Worm (Caenorhabditis elegans): ENCODE data around the gene kvs-2.
A peak's percentile ranks its signal among the peaks of the same experiment; 100 is the strongest.

The kvs-2 gene

DNA sequence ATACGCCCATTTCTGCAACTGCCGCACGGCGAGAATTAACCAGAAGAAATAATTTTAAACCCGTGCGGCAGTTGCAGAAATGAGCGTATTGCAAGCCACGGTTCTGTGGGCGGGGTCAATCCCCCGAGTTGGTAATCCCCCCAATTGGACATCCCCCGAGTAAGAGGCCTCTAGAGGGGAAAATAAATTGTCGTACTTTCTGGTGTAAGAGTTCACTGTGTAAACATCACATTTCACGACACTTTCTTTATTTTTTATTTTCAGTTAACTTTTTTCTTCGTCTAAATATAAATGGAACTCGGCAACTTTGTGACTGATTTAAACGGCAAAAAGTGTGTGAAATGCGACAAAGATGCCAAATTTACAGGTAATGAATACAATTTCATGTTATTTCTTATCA is 22.1 kb downstream of the kvs-2 start, which contains the start of gene tut-2:
Gene tut-2, plus strand, starts transcription at position 277 of the 400 bp plus-strand sequence.
- no peak for TF ChIP-seq ama-1 (optimal IDR thresholded peaks at IDR 0.05)
- TF ChIP-seq ama-1 (GFP tag; optimal IDR thresholded peaks at IDR 0.05) = no peak
- 0 out of 2 replicates have a peak, but pooled peaks have one; percentile 14 for TF ChIP-seq cebp-2 (GFP tag; IDR thresholded peaks at IDR 0.05)

DNA sequence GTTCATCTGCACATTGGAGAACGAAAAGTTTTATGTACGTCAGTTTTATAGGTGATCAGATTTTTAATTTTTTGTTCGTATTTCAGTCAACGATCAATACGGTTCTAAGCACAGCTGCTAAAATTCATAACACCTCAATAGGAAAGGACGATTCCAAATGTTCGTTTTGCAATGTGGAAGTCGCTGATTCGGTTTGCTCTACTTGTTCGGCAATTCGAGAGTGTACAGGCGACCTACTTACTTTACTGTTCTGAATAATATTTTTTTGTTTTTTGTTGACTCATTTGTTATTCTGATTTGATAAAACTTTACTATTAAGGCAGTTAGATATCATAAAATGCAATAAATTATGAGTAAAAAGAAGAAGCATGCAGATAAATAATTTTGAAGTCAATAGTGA is 23.5 kb downstream of the kvs-2 start:
- TF ChIP-seq tbx-9 (tag; optimal IDR thresholded peaks at IDR 0.05; ENCODE audit: borderline replicate concordance) = no peak
- no peak for TF ChIP-seq F37B4.10 (GFP tag; IDR thresholded peaks at IDR 0.05)
- no peak for TF ChIP-seq Y53F4B.3 (GFP tag; IDR thresholded peaks at IDR 0.05)
- TF ChIP-seq mxl-1 (tag; optimal IDR thresholded peaks at IDR 0.05) = peak; percentile 10
- no peak for TF ChIP-seq dox-1 (GFP tag; IDR thresholded peaks at IDR 0.05)
- 0 out of 2 replicates have a peak, but pooled peaks have one; percentile 12 for TF ChIP-seq D2030.7 (GFP tag; IDR thresholded peaks at IDR 0.05)
- TF ChIP-seq C17E4.6 (GFP tag; IDR thresholded peaks at IDR 0.05) = 0 out of 2 replicates have a peak, but pooled peaks have one; percentile 43
- TF ChIP-seq pha-4 (tag; optimal IDR thresholded peaks at IDR 0.05) = no peak
- peak; percentile 58 for TF ChIP-seq madf-6 (GFP tag; IDR thresholded peaks at IDR 0.05)
- peak; percentile 5 for TF ChIP-seq him-1 (tag; optimal IDR thresholded peaks at IDR 0.05)
- TF ChIP-seq hmg-20 (GFP tag; IDR thresholded peaks at IDR 0.05) = no peak
- no peak for TF ChIP-seq ceh-58 (GFP tag; IDR thresholded peaks at IDR 0.05)
- TF ChIP-seq lin-54 (GFP tag; optimal IDR thresholded peaks at IDR 0.05) = peak; percentile 16
- 0 out of 2 replicates have a peak, but pooled peaks have one; percentile 43 for TF ChIP-seq hsf-1 (GFP tag; IDR thresholded peaks at IDR 0.05)
- TF ChIP-seq B0336.3 (GFP tag; IDR thresholded peaks at IDR 0.05) = peak; percentile 29; the same call in 1 of the 2 replicates
- TF ChIP-seq lin-26 (GFP tag; IDR thresholded peaks at IDR 0.05) = peak; percentile 27; the same call in 1 of the 2 replicates
- no peak for TF ChIP-seq F33H1.4 (GFP tag; IDR thresholded peaks at IDR 0.05)
- TF ChIP-seq hrde-1 (tag; optimal IDR thresholded peaks at IDR 0.05; ENCODE audit: borderline replicate concordance) = peak; percentile 59

DNA sequence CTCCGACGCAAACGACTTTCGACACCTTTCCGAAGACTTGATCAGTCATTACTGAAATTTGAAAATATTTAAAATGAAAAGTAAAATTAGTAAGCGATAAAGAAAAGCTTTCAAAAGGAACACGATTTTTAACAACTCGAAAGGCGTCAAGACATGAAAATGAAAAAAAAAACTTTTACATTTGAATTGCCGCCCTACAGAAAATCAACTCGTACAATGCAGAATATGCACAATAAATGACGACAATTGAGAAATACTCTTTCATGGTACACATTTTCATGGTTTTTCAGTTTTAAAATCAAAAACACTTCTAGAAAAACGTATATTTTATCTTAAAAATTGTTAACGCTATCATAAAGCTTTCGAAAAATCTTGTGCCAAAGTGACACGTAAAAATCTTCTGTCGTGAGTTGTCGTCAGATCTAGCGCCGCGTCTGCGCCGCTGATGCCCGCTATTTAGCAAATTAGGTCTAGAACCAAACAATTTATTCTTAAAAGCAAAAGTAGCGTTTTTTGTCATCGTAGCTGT is 25.7 kb downstream of the kvs-2 start, which contains the start of gene sqv-4:
Gene sqv-4, minus strand, starts transcription at position 51 of the 529 bp plus-strand sequence.
- peak; percentile 51 for TF ChIP-seq efl-1 (GFP tag; optimal IDR thresholded peaks at IDR 0.05)
- TF ChIP-seq ceh-91 (GFP tag; IDR thresholded peaks at IDR 0.05) = peak; percentile 47; the same call in 1 of the 2 replicates
- TF ChIP-seq F33H1.4 (GFP tag; IDR thresholded peaks at IDR 0.05) = no peak
- TF ChIP-seq hmg-1.2 (GFP tag; IDR thresholded peaks at IDR 0.05) = no peak
- no peak for TF ChIP-seq egl-18 (GFP tag; IDR thresholded peaks at IDR 0.05)
- peak; percentile 51 for TF ChIP-seq lsl-1 (GFP tag; optimal IDR thresholded peaks at IDR 0.05)
- peak; percentile 77 for TF ChIP-seq lin-54 (GFP tag; optimal IDR thresholded peaks at IDR 0.05)
- peak; percentile 64 for TF ChIP-seq attf-5 (GFP tag; optimal IDR thresholded peaks at IDR 0.05)
- no peak for TF ChIP-seq repo-1 (tag; optimal IDR thresholded peaks at IDR 0.05)
- 0 out of 2 replicates have a peak, but pooled peaks have one; percentile 29 for TF ChIP-seq nfyb-1 (GFP tag; IDR thresholded peaks at IDR 0.05)
- TF ChIP-seq nfya-1 (tag; optimal IDR thresholded peaks at IDR 0.05; ENCODE audit: borderline replicate concordance, insufficient read depth) = no peak
- peak; percentile 66 for TF ChIP-seq xnd-1 (tag; optimal IDR thresholded peaks at IDR 0.05)
- no peak for TF ChIP-seq lag-1 (GFP tag; IDR thresholded peaks at IDR 0.05)
- TF ChIP-seq madf-6 (GFP tag; IDR thresholded peaks at IDR 0.05) = peak; percentile 76
- peak; percentile 55 for TF ChIP-seq madf-8 (GFP tag; conservative IDR thresholded peaks at IDR 0.05)

DNA sequence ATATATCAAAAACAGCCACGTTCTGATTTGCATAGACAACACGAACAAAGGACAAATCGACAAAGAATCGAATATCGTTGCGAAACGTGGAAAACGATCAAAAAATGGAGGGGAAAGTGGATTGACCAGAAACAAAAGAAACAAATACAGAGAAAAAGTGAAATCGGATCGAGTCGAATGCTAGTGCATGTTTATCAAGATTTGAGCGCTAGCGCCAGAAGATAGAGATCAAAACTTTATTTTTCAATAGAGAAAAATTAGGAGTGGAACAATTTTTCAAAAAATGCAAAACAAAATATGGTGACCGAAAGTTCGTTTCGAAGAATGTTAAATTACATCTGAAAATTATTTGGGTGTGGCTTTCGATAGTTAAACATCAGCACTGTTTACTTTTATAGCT is 26.2 kb downstream of the kvs-2 start:
- peak; percentile 71 for TF ChIP-seq efl-1 (GFP tag; optimal IDR thresholded peaks at IDR 0.05)
- peak; percentile 14 for TF ChIP-seq dpl-1 (GFP tag; optimal IDR thresholded peaks at IDR 0.05)
- TF ChIP-seq C17E4.6 (GFP tag; IDR thresholded peaks at IDR 0.05) = no peak
- no peak for TF ChIP-seq Y67H2A.10 (GFP tag; conservative IDR thresholded peaks at IDR 0.05)
- no peak for TF ChIP-seq dox-1 (GFP tag; IDR thresholded peaks at IDR 0.05)
- no peak for TF ChIP-seq ccch-3 (GFP tag; optimal IDR thresholded peaks at IDR 0.05)
- TF ChIP-seq egl-44 (GFP tag; IDR thresholded peaks at IDR 0.05) = no peak
- peak; percentile 40 for TF ChIP-seq madf-8 (GFP tag; conservative IDR thresholded peaks at IDR 0.05)
